Worm (Caenorhabditis elegans): ENCODE measurements around the gene K08H2.5.

The K08H2.5 gene

ce11 chrX:13267230-13267629 lies 25.1 kb upstream of the K08H2.5 start, which contains the start of gene cyp-14A1:
Gene cyp-14A1 (minus strand): TSS chrX:13267355.
- TF ChIP-seq daf-16 (GFP tag; optimal IDR thresholded peaks at IDR 0.05) = no peak
- peak; percentile 39 for TF ChIP-seq daf-16 (tag; optimal IDR thresholded peaks at IDR 0.05)
- TF ChIP-seq nhr-48 (tag; optimal IDR thresholded peaks at IDR 0.05) = no peak
- peak; percentile 19 for TF ChIP-seq dve-1 (tag; optimal IDR thresholded peaks at IDR 0.05; ENCODE audit: insufficient read depth)
- TF ChIP-seq lin-38 (GFP tag; IDR thresholded peaks at IDR 0.05) = no peak

- TF ChIP-seq Y75B8A.6 (GFP tag; IDR thresholded peaks at IDR 0.05) (peak; percentile 79; the same call in 1 of the 2 replicates), hlh-11 (tag; optimal IDR thresholded peaks at IDR 0.05) (peak; percentile 41), ztf-7 (tag; optimal IDR thresholded peaks at IDR 0.05) (peak; percentile 76), lim-7 (GFP tag; IDR thresholded peaks at IDR 0.05) (peak; percentile 94), nhr-42 (GFP tag; IDR thresholded peaks at IDR 0.05) (0 out of 2 replicates have a peak, but pooled peaks have one; percentile 71), lin-1 (GFP tag; IDR thresholded peaks at IDR 0.05) (peak; percentile 67; the same call in 1 of the 2 replicates), aly-2 (tag; optimal IDR thresholded peaks at IDR 0.05) (no peak), nhr-6 (tag; optimal IDR thresholded peaks at IDR 0.05) (no peak), zip-2 (tag; optimal IDR thresholded peaks at IDR 0.05) (peak; percentile 40), unc-39 (tag; optimal IDR thresholded peaks at IDR 0.05) (no peak), Y48G9A.11 (GFP tag; IDR thresholded peaks at IDR 0.05) (peak; percentile 75), nhr-11 (tag; optimal IDR thresholded peaks at IDR 0.05) (no peak), madf-5 (GFP tag; IDR thresholded peaks at IDR 0.05) (peak; percentile 54 to 81; a peak in 2 of 4 replicates), madf-9 (GFP tag; conservative IDR thresholded peaks at IDR 0.05) (peak; percentile 90), F26F4.8 (GFP tag; conservative IDR thresholded peaks at IDR 0.05) (peak; percentile 94), Y105C5A.15 (GFP tag; IDR thresholded peaks at IDR 0.05) (peak; percentile 62; the same call in 1 of the 2 replicates), nhr-28 (tag; optimal IDR thresholded peaks at IDR 0.05) (peak; percentile 46), mep-1 (tag; optimal IDR thresholded peaks at IDR 0.05) (no peak), ceh-32 (tag; optimal IDR thresholded peaks at IDR 0.05; ENCODE audit: poor library complexity) (peak; percentile 45), pqm-1 (tag; optimal IDR thresholded peaks at IDR 0.05) (no peak), cey-2 (tag; optimal IDR thresholded peaks at IDR 0.05; ENCODE audit: borderline replicate concordance, insufficient read depth) (no peak), ama-1 (optimal IDR thresholded peaks at IDR 0.05) (no peak), zfp-2 (tag; optimal IDR thresholded peaks at IDR 0.05) (no peak), ceh-28 (tag; optimal IDR thresholded peaks at IDR 0.05) (no peak), mxl-2 (GFP tag; conservative IDR thresholded peaks at IDR 0.05) (peak; percentile 79; the same call in 1 of the 2 replicates), php-3 (GFP tag; IDR thresholded peaks at IDR 0.05) (peak; percentile 76), F10B5.3 (tag; optimal IDR thresholded peaks at IDR 0.05) (peak; percentile 53), tra-1 (GFP tag; IDR thresholded peaks at IDR 0.05) (peak; percentile 67; the same call in 1 of the 2 replicates), lin-39 (tag; optimal IDR thresholded peaks at IDR 0.05) (no peak), jun-1 (tag; optimal IDR thresholded peaks at IDR 0.05) (peak; percentile 32), hmg-1.1 (GFP tag; IDR thresholded peaks at IDR 0.05) (peak; percentile 96), ceh-20 (GFP tag; IDR thresholded peaks at IDR 0.05) (peak; percentile 59; the same call in 1 of the 2 replicates), arid-1 (GFP tag; conservative IDR thresholded peaks at IDR 0.05) (peak; percentile 93), gei-8 (GFP tag; optimal IDR thresholded peaks at IDR 0.05) (peak; percentile 62), lir-3 (tag; optimal IDR thresholded peaks at IDR 0.05) (peak; percentile 70), saeg-2 (GFP tag; IDR thresholded peaks at IDR 0.05) (peak; percentile 77), T26A8.4 (GFP tag; IDR thresholded peaks at IDR 0.05) (no peak; the same call in 1 of the 2 replicates), T20F7.1 (GFP tag; optimal IDR thresholded peaks at IDR 0.05) (no peak), snpc-4 (tag; optimal IDR thresholded peaks at IDR 0.05) (no peak), unc-62 (GFP tag; optimal IDR thresholded peaks at IDR 0.05 in 1 of 2) (peak in 1 of 2 experiments; percentile 78), unc-62 (tag; optimal IDR thresholded peaks at IDR 0.05) (no peak), snpc-1.2 (GFP tag; IDR thresholded peaks at IDR 0.05) (peak; percentile 89), Y5F2A.4 (GFP tag; optimal IDR thresholded peaks at IDR 0.05) (no peak), ZK546.5 (tag; optimal IDR thresholded peaks at IDR 0.05) (no peak), nhr-237 (tag; optimal IDR thresholded peaks at IDR 0.05) (no peak)
These were observed 22.4 kb upstream of the K08H2.5 start for ce11 chrX:13264550-13264949.

All from whole organism, L4 larva.